Fruit fly (Drosophila melanogaster): ENCODE data around the gene RhoGAP68F.
A peak's percentile ranks its signal among the peaks of the same experiment; 100 is the strongest.

Gene RhoGAP68F

DNA sequence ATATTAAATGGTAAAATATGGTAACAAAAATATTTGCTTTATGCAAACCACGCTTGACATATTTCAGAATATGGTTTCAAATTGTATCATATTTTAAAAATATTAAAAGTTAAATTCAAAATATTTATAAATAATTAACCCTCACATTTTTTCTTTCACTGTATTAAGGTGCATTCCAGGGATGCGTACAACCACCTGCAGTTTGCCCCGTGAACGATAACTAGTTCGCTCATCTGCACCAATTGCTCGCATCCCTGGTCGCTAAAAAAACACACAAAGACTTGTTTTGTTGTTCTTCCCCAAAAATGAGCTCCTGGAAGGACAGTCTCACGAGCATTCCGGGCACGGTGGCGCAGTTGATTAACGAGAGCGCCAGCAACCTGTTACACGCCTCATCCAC is 6.8 kb upstream of the RhoGAP68F start, which contains the start of gene DEF8 (continued):
- TF ChIP-seq vnd (GFP tag; IDR thresholded peaks at IDR 0.05; ENCODE audit: partially characterized antibody) (no peak), peb (GFP tag; IDR thresholded peaks at IDR 0.05) (peak; percentile 41; the same call in 1 of the 2 replicates), unc-4 (GFP tag; IDR thresholded peaks at IDR 0.05; ENCODE audit: partially characterized antibody) (0 out of 2 replicates have a peak, but pooled peaks have one; percentile 12), CG9727 (GFP tag; optimal IDR thresholded peaks at IDR 0.05) (peak; percentile 88), wdn (GFP tag; IDR thresholded peaks at IDR 0.05) (peak; percentile 62), CG1024 (GFP tag; IDR thresholded peaks at IDR 0.05) (peak; percentile 74; the same call in 1 of the 2 replicates), D19B (GFP tag; optimal IDR thresholded peaks at IDR 0.05) (no peak), row (GFP tag; IDR thresholded peaks at IDR 0.05) (peak; percentile 90), cas (GFP tag; IDR thresholded peaks at IDR 0.05) (no peak), wek (GFP tag; optimal IDR thresholded peaks at IDR 0.05) (no peak), CG10274 (GFP tag; optimal IDR thresholded peaks at IDR 0.05) (no peak), CG1603 (tag; optimal IDR thresholded peaks at IDR 0.05) (peak; percentile 71), CG16813 (GFP tag; IDR thresholded peaks at IDR 0.05; ENCODE audit: partially characterized antibody) (peak; percentile 41; the same call in 1 of the 3 replicates), NC2β (GFP tag; optimal IDR thresholded peaks at IDR 0.05) (peak; percentile 36), dmrt99B (tag; optimal IDR thresholded peaks at IDR 0.05) (peak; percentile 83), Abd-B (GFP tag; optimal IDR thresholded peaks at IDR 0.05) (no peak), CG18619 (GFP tag; optimal IDR thresholded peaks at IDR 0.05) (peak; percentile 83), CG6254 (GFP tag; optimal IDR thresholded peaks at IDR 0.05) (peak; percentile 73), CG13775 (GFP tag; optimal IDR thresholded peaks at IDR 0.05) (peak; percentile 81), CG11695 (GFP tag; IDR thresholded peaks at IDR 0.05) (peak; percentile 88), CG4424 (GFP tag; optimal IDR thresholded peaks at IDR 0.05) (peak; percentile 81), fu2 (GFP tag; optimal IDR thresholded peaks at IDR 0.05) (peak; percentile 18), sqz (GFP tag; optimal IDR thresholded peaks at IDR 0.05) (peak; percentile 85), CG3847 (GFP tag; IDR thresholded peaks at IDR 0.05) (peak; percentile 71), nerfin-2 (GFP tag; IDR thresholded peaks at IDR 0.05; ENCODE audit: partially characterized antibody) (no peak), lola (GFP tag; optimal IDR thresholded peaks at IDR 0.05) (peak in 1 of 3 experiments; percentile 91), CG18476 (GFP tag; optimal IDR thresholded peaks at IDR 0.05) (peak; percentile 63), yki (optimal IDR thresholded peaks at IDR 0.05) (no peak), Adf1 (GFP tag; IDR thresholded peaks at IDR 0.05) (peak; percentile 54; the same call in 1 of the 2 replicates), CG12104 (GFP tag; optimal IDR thresholded peaks at IDR 0.05) (peak; percentile 76), Taf1 (GFP tag; IDR thresholded peaks at IDR 0.05) (peak; percentile 66; the same call in 1 of the 2 replicates), en (GFP tag; optimal IDR thresholded peaks at IDR 0.05) (no peak), nau (GFP tag; optimal IDR thresholded peaks at IDR 0.05) (no peak), Rx (GFP tag; IDR thresholded peaks at IDR 0.05) (peak; percentile 45), ems (GFP tag; optimal IDR thresholded peaks at IDR 0.05) (no peak), CG13287 (GFP tag; IDR thresholded peaks at IDR 0.05; ENCODE audit: partially characterized antibody) (peak; percentile 38; the same call in 1 of the 2 replicates), CG10543 (GFP tag; optimal IDR thresholded peaks at IDR 0.05) (peak; percentile 40), CG17829 (tag; optimal IDR thresholded peaks at IDR 0.05) (peak; percentile 89), CG12236 (GFP tag; optimal IDR thresholded peaks at IDR 0.05) (no peak), sisA (GFP tag; IDR thresholded peaks at IDR 0.05) (peak; percentile 78), her (GFP tag; optimal IDR thresholded peaks at IDR 0.05) (peak; percentile 29), CG14441 (GFP tag; IDR thresholded peaks at IDR 0.05) (peak; percentile 76), fru (optimal IDR thresholded peaks at IDR 0.05) (no peak), sim (GFP tag; IDR thresholded peaks at IDR 0.05) (peak; percentile 77; the same call in 1 of the 2 replicates), toy (GFP tag; IDR thresholded peaks at IDR 0.05) (peak; percentile 38; the same call in 1 of the 2 replicates), Bdp1 (GFP tag; optimal IDR thresholded peaks at IDR 0.05) (no peak), CG12942 (GFP tag; optimal IDR thresholded peaks at IDR 0.05) (peak; percentile 77), CG6654 (GFP tag; optimal IDR thresholded peaks at IDR 0.05) (peak; percentile 11), Myb (GFP tag; optimal IDR thresholded peaks at IDR 0.05) (peak; percentile 4), disco-r (GFP tag; optimal IDR thresholded peaks at IDR 0.05) (no peak), inv (GFP tag; IDR thresholded peaks at IDR 0.05; ENCODE audit: partially characterized antibody) (no peak; the same call in 1 of the 2 replicates)

Measured in whole organism, embryonic.